Worm (Caenorhabditis elegans) whole organism, early embryonic: ENCODE results near the gene fbxb-82.

Source experiments
- B0310.2 ChIP-seq: sonication (generic microtip); optimal IDR thresholded peaks from 2 replicates; lab custom pipeline; 2016; ENCODE audit warnings: mild to moderate bottlenecking, missing genetic modification characterization, missing compliant biosample characterization
- F13C5.2 ChIP-seq: sonication (generic microtip); optimal IDR thresholded peaks from 2 replicates; lab custom pipeline; 2017; ENCODE audit warnings: mild to moderate bottlenecking, missing genetic modification characterization, inconsistent platforms, missing compliant biosample characterization
- aly-1 ChIP-seq: sonication (generic microtip); optimal IDR thresholded peaks from 2 replicates; lab custom pipeline; 2016; ENCODE audit warnings: missing genetic modification characterization, missing compliant biosample characterization
- ama-1 ChIP-seq: fragments of 150-350 bp; optimal IDR thresholded peaks from 2 replicates; lab custom pipeline; 2014
- ceh-13 ChIP-seq: fragments of 200-800 bp; sonication (Bioruptor generic); optimal IDR thresholded peaks from 2 replicates; lab custom pipeline; 2018; ENCODE audit warnings: mild to moderate bottlenecking, missing genetic modification characterization, missing compliant biosample characterization
- ceh-36 ChIP-seq: sonication (generic microtip); optimal IDR thresholded peaks from 2 replicates; lab custom pipeline; 2016; ENCODE audit warnings: missing genetic modification characterization, inconsistent platforms, missing compliant biosample characterization
- ets-7 ChIP-seq: sonication (generic microtip); optimal IDR thresholded peaks from 2 replicates; lab custom pipeline; 2016; ENCODE audit warnings: missing genotype, missing genetic modification characterization, missing compliant biosample characterization
- flt-1 ChIP-seq: fragments of 200-800 bp; sonication (Bioruptor generic); IDR thresholded peaks from 2 replicates; pipeline ENCODE4 v1.3.6; 2022; ENCODE audit warnings: missing genetic modification characterization, missing compliant biosample characterization
- hmbx-1 ChIP-seq: sonication (generic microtip); optimal IDR thresholded peaks from 2 replicates; lab custom pipeline; 2016; ENCODE audit warnings: mild to moderate bottlenecking, missing genetic modification characterization, missing compliant biosample characterization
- hmg-4 ChIP-seq: fragments of 200-800 bp; sonication (Bioruptor generic); optimal IDR thresholded peaks from 2 replicates; lab custom pipeline; 2018; ENCODE audit warnings: mild to moderate bottlenecking, missing genetic modification characterization, missing compliant biosample characterization
- hnd-1 ChIP-seq: sonication (generic microtip); optimal IDR thresholded peaks from 2 replicates; lab custom pipeline; 2016; ENCODE audit warnings: missing genetic modification characterization, missing compliant biosample characterization
- pes-1 ChIP-seq: fragments of 200-800 bp; sonication (Bioruptor generic); IDR thresholded peaks from 2 replicates; pipeline ENCODE4 v1.3.6; 2022; ENCODE audit warnings: missing genetic modification reagents, missing genetic modification characterization, missing compliant biosample characterization
- scrt-1 ChIP-seq: fragments of 200-800 bp; sonication (Bioruptor generic); IDR thresholded peaks from 2 replicates; pipeline ENCODE4 v1.3.6; 2022; ENCODE audit warnings: missing genetic modification characterization, missing compliant biosample characterization
- sea-1 ChIP-seq: fragments of 200-800 bp; sonication (Bioruptor generic); conservative IDR thresholded peaks from 2 replicates; pipeline ENCODE4 v1.3.6; 2022; ENCODE audit warnings: missing genetic modification characterization, missing compliant biosample characterization
- tbx-11 ChIP-seq: fragments of 200-800 bp; sonication (Bioruptor generic); IDR thresholded peaks from 2 replicates; pipeline ENCODE4 v1.3.6; 2022; ENCODE audit warnings: missing genetic modification characterization, missing compliant biosample characterization
- tbx-37 ChIP-seq: fragments of 200-800 bp; sonication (Bioruptor generic); conservative IDR thresholded peaks from 2 replicates; pipeline ENCODE4 v1.3.6; 2022; ENCODE audit warnings: missing genetic modification reagents, missing genetic modification characterization, missing compliant biosample characterization
- tra-4 ChIP-seq: sonication (generic microtip); optimal IDR thresholded peaks from 2 replicates; lab custom pipeline; 2017; ENCODE audit warnings: missing genetic modification characterization, missing compliant biosample characterization

fbxb-82 gene

DNA sequence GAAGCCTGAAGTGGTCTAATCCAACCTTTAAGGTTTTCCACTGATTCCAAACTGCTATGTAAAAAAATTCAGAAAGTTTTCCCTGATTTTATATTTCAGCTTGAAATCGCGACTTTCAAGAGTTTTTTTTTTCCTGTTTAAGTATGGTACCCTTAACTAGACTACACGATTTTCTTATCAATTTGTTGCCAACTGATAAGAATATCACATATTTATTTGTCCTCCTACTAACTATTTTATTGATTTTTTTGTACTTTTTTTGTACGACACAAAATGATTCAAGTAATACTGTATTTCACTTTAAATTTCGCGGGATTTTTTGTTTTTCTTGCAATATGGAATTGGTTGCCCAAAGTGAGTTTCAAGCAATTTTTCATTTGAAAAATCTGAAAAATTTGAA, 40.1 kb upstream of the fbxb-82 start:
- TF ChIP-seq pes-1 (GFP tag; lab: Robert Waterston, UW): no peak
- TF ChIP-seq scrt-1 (GFP tag; lab: Robert Waterston, UW): no peak
- TF ChIP-seq sea-1 (GFP tag; lab: Robert Waterston, UW): no peak
- no peak for TF ChIP-seq tbx-37 (GFP tag; lab: Robert Waterston, UW)

DNA sequence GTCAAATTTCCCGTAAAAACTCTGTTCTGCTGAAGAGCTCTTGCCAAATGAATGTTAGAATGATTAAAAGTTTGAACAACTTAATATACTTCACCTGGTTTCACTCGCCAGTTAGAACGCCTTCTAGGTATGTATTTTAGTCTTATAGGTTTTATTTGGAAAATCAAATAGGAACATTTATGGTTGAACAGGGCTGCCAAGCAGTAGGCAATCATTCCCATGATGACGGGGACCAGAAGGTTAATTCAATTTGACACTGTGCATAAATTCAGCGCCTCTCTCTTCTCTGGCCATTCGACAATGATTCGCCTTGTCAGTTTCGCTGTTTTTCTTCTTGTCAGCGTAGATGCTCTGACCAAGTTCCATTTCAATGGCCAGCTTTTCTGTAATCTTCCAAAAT, 39.1 kb upstream of the fbxb-82 start, which contains the start of gene F40G9.15:
Gene F40G9.15, plus strand, starts transcription at position 301 of the 400 bp plus-strand sequence.
- TF ChIP-seq B0310.2 (no peak), ets-7 (tag; lab: Kevin White, UChicago) (no peak), ceh-13 (GFP tag; lab: Kevin White, UChicago) (peak; percentile 12), ama-1 (lab: Kevin White, UChicago) (no peak), flt-1 (GFP tag; lab: Robert Waterston, UW) (no peak)

DNA sequence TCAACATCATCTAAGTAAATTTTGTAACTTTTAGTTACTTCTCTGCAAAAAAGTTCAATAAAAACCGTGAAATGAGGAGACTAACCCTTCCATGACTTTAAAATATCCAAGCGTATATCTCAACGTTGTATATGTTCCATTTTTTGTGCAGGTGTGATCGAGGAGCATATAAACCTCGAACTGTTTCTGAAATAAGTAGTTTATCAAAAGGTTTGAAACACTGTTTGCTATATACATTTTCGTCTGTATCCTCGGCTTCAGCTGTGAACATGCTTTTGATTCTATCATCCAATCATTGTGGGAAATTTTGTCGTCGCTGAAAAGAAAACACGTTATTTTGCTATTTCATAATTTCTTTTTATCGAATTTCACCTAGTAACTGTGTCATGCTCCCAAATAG, 37.9 kb upstream of the fbxb-82 start, which contains the start of gene F40G9.5:
Gene F40G9.5, plus strand, starts transcription at position 301 of the 400 bp plus-strand sequence.
- TF ChIP-seq flt-1 (GFP tag; lab: Robert Waterston, UW) (no peak), sea-1 (GFP tag; lab: Robert Waterston, UW) (no peak), hmbx-1 (no peak), ets-7 (tag; lab: Kevin White, UChicago) (no peak), tbx-11 (GFP tag; lab: Robert Waterston, UW) (no peak), ama-1 (lab: Kevin White, UChicago) (no peak)

DNA sequence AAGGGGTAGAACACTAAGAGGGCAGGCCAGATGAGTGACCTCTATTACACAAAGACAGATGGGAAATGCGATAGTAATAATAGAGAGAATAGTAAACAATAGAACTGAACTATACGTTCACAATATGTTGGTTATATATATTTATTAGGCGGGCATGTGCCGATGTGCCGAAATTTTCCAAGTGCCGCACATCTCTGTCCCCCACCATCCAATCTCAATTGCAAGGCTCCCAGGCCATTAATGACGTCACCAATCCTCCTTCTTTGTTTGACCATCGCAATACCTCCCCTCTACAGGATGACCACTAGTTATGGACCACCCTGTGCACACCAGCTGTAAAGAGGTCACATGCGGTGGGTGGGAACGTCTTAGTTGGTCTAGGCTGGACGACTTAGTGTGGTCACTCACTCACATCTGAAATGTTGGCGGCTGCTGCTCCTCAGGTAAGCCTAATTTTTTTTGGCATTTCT, 36.1 kb upstream of the fbxb-82 start, which contains the start of gene F40G9.6:
Gene F40G9.6, plus strand, starts transcription at position 420 of the 470 bp plus-strand sequence.
- TF ChIP-seq hmbx-1 (no peak), F13C5.2 (no peak), scrt-1 (GFP tag; lab: Robert Waterston, UW) (no peak), tra-4 (tag; lab: Kevin White, UChicago) (no peak), tbx-11 (GFP tag; lab: Robert Waterston, UW) (0 out of 2 replicates have a peak, but pooled peaks have one; percentile 37), hmg-4 (GFP tag; lab: Kevin White, UChicago) (peak; percentile 60)

DNA sequence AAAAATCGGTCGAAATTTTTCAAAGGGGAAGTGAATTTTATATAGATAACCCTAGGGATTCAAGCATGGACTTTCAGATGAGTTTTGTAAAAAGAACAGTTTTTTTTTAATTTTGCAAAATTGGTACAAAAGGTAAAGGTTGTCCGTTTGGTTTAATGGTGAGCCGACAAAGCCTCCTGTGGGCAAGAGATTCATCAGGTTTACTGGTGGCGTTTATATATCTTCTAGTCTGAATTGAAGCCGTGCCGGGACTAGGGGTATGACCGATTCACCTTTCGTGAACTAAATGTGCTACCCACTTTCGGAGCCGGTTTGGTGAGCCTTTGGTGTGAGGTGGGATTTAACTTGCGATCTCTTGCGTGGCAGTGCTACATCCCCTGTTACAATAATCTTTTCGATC, 35.1 kb upstream of the fbxb-82 start:
- TF ChIP-seq ama-1 (lab: Kevin White, UChicago) (peak; percentile 91), hmg-4 (GFP tag; lab: Kevin White, UChicago) (no peak), tbx-11 (GFP tag; lab: Robert Waterston, UW) (no peak), scrt-1 (GFP tag; lab: Robert Waterston, UW) (no peak), ets-7 (tag; lab: Kevin White, UChicago) (no peak), sea-1 (GFP tag; lab: Robert Waterston, UW) (peak; percentile 67; the same call in 1 of the 2 replicates)

DNA sequence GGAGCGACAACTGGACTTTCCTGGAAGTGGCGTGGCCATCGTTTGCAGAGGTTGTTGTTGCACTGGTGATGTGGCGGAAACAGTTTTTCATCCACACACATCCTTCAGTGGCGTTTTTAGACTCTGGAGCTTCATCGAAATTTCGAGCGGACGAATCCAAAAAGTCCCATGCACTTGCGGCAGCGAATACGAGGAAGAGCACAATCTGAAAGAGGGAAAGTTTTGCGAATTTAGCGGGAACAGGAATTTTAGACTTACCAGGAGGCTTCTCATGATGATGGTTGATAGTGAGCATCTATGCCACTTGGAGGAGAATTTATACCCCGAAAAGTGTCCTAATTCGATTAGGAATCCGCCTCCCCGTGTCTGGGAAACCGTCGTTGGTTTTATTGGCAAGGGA, 34.7 kb upstream of the fbxb-82 start, which contains the start of gene F40G9.14:
Gene F40G9.14, minus strand, starts transcription at position 101 of the 400 bp plus-strand sequence.
- TF ChIP-seq pes-1 (GFP tag; lab: Robert Waterston, UW): no peak
- no peak for TF ChIP-seq sea-1 (GFP tag; lab: Robert Waterston, UW)
- TF ChIP-seq flt-1 (GFP tag; lab: Robert Waterston, UW): no peak
- no peak for TF ChIP-seq tra-4 (tag; lab: Kevin White, UChicago)
- no peak for TF ChIP-seq tbx-37 (GFP tag; lab: Robert Waterston, UW)
- no peak for TF ChIP-seq hmbx-1
- TF ChIP-seq ama-1 (lab: Kevin White, UChicago): no peak
- no peak for TF ChIP-seq scrt-1 (GFP tag; lab: Robert Waterston, UW)
- no peak for TF ChIP-seq ceh-13 (GFP tag; lab: Kevin White, UChicago)
- TF ChIP-seq hmg-4 (GFP tag; lab: Kevin White, UChicago): no peak

DNA sequence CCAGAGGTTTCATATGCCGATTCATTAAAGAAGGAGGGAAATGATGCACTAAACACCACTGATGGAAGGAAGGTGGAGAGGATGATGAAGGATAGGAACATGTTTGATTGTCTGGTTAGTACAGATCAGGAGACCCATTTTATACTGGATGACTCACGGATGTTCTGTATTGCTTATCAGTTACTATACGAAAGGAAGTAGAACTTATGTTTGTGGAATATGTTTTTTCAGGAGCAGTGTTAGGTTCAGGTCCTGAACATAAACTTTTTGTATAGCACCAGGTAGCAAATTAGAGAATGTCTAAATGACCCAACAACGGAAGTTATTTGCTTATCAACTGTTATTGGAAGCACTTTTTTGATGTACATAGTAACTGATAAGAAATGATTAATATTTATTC, 32.7 kb upstream of the fbxb-82 start, which contains the start of gene clec-148:
Gene clec-148, minus strand, starts transcription at position 101 of the 400 bp plus-strand sequence.
- TF ChIP-seq tra-4 (tag; lab: Kevin White, UChicago): no peak
- no peak for TF ChIP-seq aly-1 (tag; lab: Kevin White, UChicago)
- TF ChIP-seq hnd-1 (tag; lab: Kevin White, UChicago): no peak
- TF ChIP-seq ceh-13 (GFP tag; lab: Kevin White, UChicago): no peak
- TF ChIP-seq ama-1 (lab: Kevin White, UChicago): no peak
- TF ChIP-seq ets-7 (tag; lab: Kevin White, UChicago): no peak
- no peak for TF ChIP-seq ceh-36
- TF ChIP-seq hmbx-1: no peak
- no peak for TF ChIP-seq tbx-11 (GFP tag; lab: Robert Waterston, UW)
- TF ChIP-seq pes-1 (GFP tag; lab: Robert Waterston, UW): no peak
- TF ChIP-seq scrt-1 (GFP tag; lab: Robert Waterston, UW): no peak
- TF ChIP-seq hmg-4 (GFP tag; lab: Kevin White, UChicago): no peak
- no peak for TF ChIP-seq sea-1 (GFP tag; lab: Robert Waterston, UW)
- no peak for TF ChIP-seq tbx-37 (GFP tag; lab: Robert Waterston, UW)
- TF ChIP-seq flt-1 (GFP tag; lab: Robert Waterston, UW): no peak

DNA sequence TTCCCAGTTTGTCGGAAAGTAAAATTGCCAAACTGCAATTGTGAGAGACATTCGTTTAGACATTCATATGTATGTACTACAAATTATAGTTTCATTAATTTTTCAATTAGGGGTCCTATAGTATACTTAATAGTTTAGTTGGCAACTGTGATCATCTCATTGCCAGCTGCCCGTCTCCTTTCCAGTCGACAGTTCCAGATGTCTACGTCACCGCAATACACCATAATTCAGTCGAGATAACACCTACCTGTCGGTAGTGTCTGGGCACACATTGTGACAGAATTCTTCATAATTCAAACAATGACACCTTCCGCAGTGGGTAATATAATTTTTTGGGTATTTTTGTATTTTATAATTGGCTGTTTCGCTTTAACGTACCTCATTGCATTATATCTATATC, 30.5 kb upstream of the fbxb-82 start, which contains the start of gene F40G9.19:
Gene F40G9.19, plus strand, starts transcription at position 301 of the 400 bp plus-strand sequence.
- TF ChIP-seq tbx-37 (GFP tag; lab: Robert Waterston, UW): no peak
- TF ChIP-seq flt-1 (GFP tag; lab: Robert Waterston, UW): no peak
- no peak for TF ChIP-seq ceh-13 (GFP tag; lab: Kevin White, UChicago)
- TF ChIP-seq tbx-11 (GFP tag; lab: Robert Waterston, UW): no peak
- TF ChIP-seq B0310.2: no peak
- TF ChIP-seq hmg-4 (GFP tag; lab: Kevin White, UChicago): no peak
- no peak for TF ChIP-seq ama-1 (lab: Kevin White, UChicago)
- TF ChIP-seq pes-1 (GFP tag; lab: Robert Waterston, UW): no peak
- TF ChIP-seq F13C5.2: no peak
- no peak for TF ChIP-seq tra-4 (tag; lab: Kevin White, UChicago)
- no peak for TF ChIP-seq hnd-1 (tag; lab: Kevin White, UChicago)
- no peak for TF ChIP-seq scrt-1 (GFP tag; lab: Robert Waterston, UW)
